Worm (Caenorhabditis elegans) whole organism, L1 larva: ENCODE data around the gene secs-1.

Experiments used
- efl-1 ChIP-seq, 4 experiments: fragments of 150-350 bp; optimal IDR thresholded peaks in 3 of 4; peaks in 1 of 4; 1 replicate in 1 of 4; 2 replicates in 3 of 4; lab custom pipeline; 2014; ENCODE audit warnings: missing biosample characterization in 2 of 4, missing genetic modification characterization in 2 of 4, missing genetic modification reagents in 2 of 4
- lin-13 ChIP-seq: fragments of 150-350 bp; optimal IDR thresholded peaks from 2 replicates; lab custom pipeline; 2014; ENCODE audit warnings: missing biosample characterization, missing genetic modification reagents, missing genetic modification characterization
- snpc-4 ChIP-seq: fragments of 150-350 bp; optimal IDR thresholded peaks from 2 replicates; lab custom pipeline; 2014; ENCODE audit warnings: missing biosample characterization, missing genetic modification characterization

- TF ChIP-seq efl-1 (optimal IDR thresholded peaks at IDR 0.05; lab: Kevin White, UChicago) (no peak), efl-1 (GFP tag; optimal IDR thresholded peaks at IDR 0.05 in 1 of 2; lab: Kevin White, UChicago) (no peak), lin-13 (GFP tag; lab: Kevin White, UChicago) (no peak), snpc-4 (tag; lab: Kevin White, UChicago) (no peak)
Observed at ce11 chrV:10764066-10764465, 40.2 kb downstream of the secs-1 start, which contains the start of gene ocr-1.
